Fruit fly (Drosophila melanogaster): ENCODE data around the gene CG16721.
A peak's percentile ranks its signal among the peaks of the same experiment; 100 is the strongest.

Gene CG16721

dm6 chrX:5888933-5889332, 9.3 kb downstream of the CG16721 start (continued):
- TF ChIP-seq B-H2 (GFP tag; optimal IDR thresholded peaks at IDR 0.05) (no peak), btn (GFP tag; optimal IDR thresholded peaks at IDR 0.05) (no peak), CG15601 (tag; optimal IDR thresholded peaks at IDR 0.05) (peak; percentile 43), Meics (GFP tag; optimal IDR thresholded peaks at IDR 0.05) (peak; percentile 10), NC2α (GFP tag; optimal IDR thresholded peaks at IDR 0.05) (no peak), Awh (GFP tag; IDR thresholded peaks at IDR 0.05) (0 out of 2 replicates have a peak, but pooled peaks have one; percentile 6), dmrt11E (tag; optimal IDR thresholded peaks at IDR 0.05) (peak; percentile 41), CG4617 (GFP tag; optimal IDR thresholded peaks at IDR 0.05; ENCODE audit: borderline replicate concordance) (no peak), row (GFP tag; IDR thresholded peaks at IDR 0.05) (peak; percentile 80), CG16863 (GFP tag; optimal IDR thresholded peaks at IDR 0.05) (peak; percentile 34), CG4360 (GFP tag; IDR thresholded peaks at IDR 0.05) (no peak), tna (GFP tag; IDR thresholded peaks at IDR 0.05; ENCODE audit: partially characterized antibody) (no peak), tx (GFP tag; optimal IDR thresholded peaks at IDR 0.05) (no peak), Oli (tag; optimal IDR thresholded peaks at IDR 0.05) (peak; percentile 24), CG11696 (GFP tag; IDR thresholded peaks at IDR 0.05) (no peak), en (GFP tag; optimal IDR thresholded peaks at IDR 0.05) (no peak), CHES-1-like (GFP tag; optimal IDR thresholded peaks at IDR 0.05) (no peak), da (GFP tag; optimal IDR thresholded peaks at IDR 0.05) (no peak), ems (GFP tag; optimal IDR thresholded peaks at IDR 0.05) (no peak), dan (GFP tag; IDR thresholded peaks at IDR 0.05) (no peak), cato (GFP tag; optimal IDR thresholded peaks at IDR 0.05; ENCODE audit: borderline replicate concordance) (no peak), CG17912 (GFP tag; optimal IDR thresholded peaks at IDR 0.05) (no peak), so (GFP tag; IDR thresholded peaks at IDR 0.05) (peak; percentile 44; the same call in 1 of the 3 replicates), fd102C (GFP tag; optimal IDR thresholded peaks at IDR 0.05) (no peak), CG15696 (tag; optimal IDR thresholded peaks at IDR 0.05) (peak; percentile 19), lmd (GFP tag; IDR thresholded peaks at IDR 0.05) (no peak), Optix (GFP tag; IDR thresholded peaks at IDR 0.05) (peak; percentile 16; the same call in 1 of the 3 replicates), zfh2 (GFP tag; optimal IDR thresholded peaks at IDR 0.05) (no peak), CG4282 (GFP tag; optimal IDR thresholded peaks at IDR 0.05) (no peak), Ets65A (GFP tag) (no peak), pnt (GFP tag; optimal IDR thresholded peaks at IDR 0.05) (peak; percentile 43), luna (GFP tag; optimal IDR thresholded peaks at IDR 0.05) (no peak), NFAT (GFP tag; IDR thresholded peaks at IDR 0.05) (no peak), pzg (GFP tag; optimal IDR thresholded peaks at IDR 0.05) (no peak), gce (GFP tag; IDR thresholded peaks at IDR 0.05) (no peak), grau (tag; optimal IDR thresholded peaks at IDR 0.05) (peak; percentile 27), CG5180 (GFP tag; optimal IDR thresholded peaks at IDR 0.05) (no peak), CG1529 (GFP tag; optimal IDR thresholded peaks at IDR 0.05) (no peak), Six4 (GFP tag; optimal IDR thresholded peaks at IDR 0.05) (peak; percentile 4), Ets97D (GFP tag; optimal IDR thresholded peaks at IDR 0.05) (no peak), otp (GFP tag; IDR thresholded peaks at IDR 0.05) (no peak), CG11093 (GFP tag; IDR thresholded peaks at IDR 0.05) (no peak), CG15269 (tag; optimal IDR thresholded peaks at IDR 0.05) (peak; percentile 15), CG17612 (GFP tag; IDR thresholded peaks at IDR 0.05) (no peak), gcm (GFP tag; optimal IDR thresholded peaks at IDR 0.05) (peak; percentile 78), slbo (GFP tag; IDR thresholded peaks at IDR 0.05) (peak; percentile 37; the same call in 1 of the 2 replicates), Side (GFP tag; optimal IDR thresholded peaks at IDR 0.05) (peak; percentile 41), C15 (GFP tag; IDR thresholded peaks at IDR 0.05) (no peak), CG17568 (GFP tag; optimal IDR thresholded peaks at IDR 0.05) (no peak), disco-r (GFP tag; optimal IDR thresholded peaks at IDR 0.05) (no peak), pfk (GFP tag; optimal IDR thresholded peaks at IDR 0.05) (no peak), prd (optimal IDR thresholded peaks at IDR 0.05) (no peak), prd (GFP tag; IDR thresholded peaks at IDR 0.05) (peak; percentile 42; the same call in 2 of the 3 replicates)
